Fruit fly (Drosophila melanogaster): ENCODE results near the gene Cp15.

Gene Cp15

DNA sequence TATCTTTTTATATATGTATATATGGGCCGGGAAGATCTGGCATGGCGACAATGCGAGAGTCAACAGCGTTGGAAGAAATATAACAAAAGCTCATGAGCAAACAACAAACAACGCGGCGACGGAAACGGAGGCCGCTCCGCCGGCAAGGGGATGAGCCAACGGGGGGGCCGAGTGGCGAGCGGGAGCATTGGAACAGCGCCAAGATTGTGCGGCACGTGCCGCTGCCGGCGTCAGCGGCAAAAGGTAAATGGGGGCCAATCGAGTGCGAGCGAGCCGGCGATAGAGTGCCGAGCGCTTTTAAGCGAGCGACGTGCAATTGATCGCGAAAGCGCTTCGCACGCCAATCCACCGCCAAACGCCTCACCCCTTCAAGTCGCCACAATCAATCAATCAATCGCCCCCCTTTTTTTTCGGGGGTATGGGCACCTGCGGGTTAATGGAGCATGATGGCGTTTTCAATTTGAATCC is 31.8 kb upstream of the Cp15 start (continued):
- TF ChIP-seq fkh (GFP tag; optimal IDR thresholded peaks at IDR 0.05), result peak; percentile 99
- no peak for TF ChIP-seq Sox15 (GFP tag; optimal IDR thresholded peaks at IDR 0.05)
- no peak for TF ChIP-seq dac (GFP tag; optimal IDR thresholded peaks at IDR 0.05)
- peak; percentile 83 for TF ChIP-seq Eip78C (GFP tag)
- TF ChIP-seq Lpt (GFP tag; optimal IDR thresholded peaks at IDR 0.05), result peak; percentile 40
- TF ChIP-seq esn (GFP tag; optimal IDR thresholded peaks at IDR 0.05), result peak; percentile 24
- peak; percentile 12 for TF ChIP-seq Eip93F (GFP tag; optimal IDR thresholded peaks at IDR 0.05)
- TF ChIP-seq CG11762 (GFP tag; optimal IDR thresholded peaks at IDR 0.05; ENCODE audit: insufficient read depth), result peak; percentile 6
- no peak for TF ChIP-seq Ets21C (GFP tag; optimal IDR thresholded peaks at IDR 0.05)
- TF ChIP-seq CG10631 (GFP tag; optimal IDR thresholded peaks at IDR 0.05), result peak; percentile 38
- peak; percentile 38 for TF ChIP-seq CG34406 (GFP tag; optimal IDR thresholded peaks at IDR 0.05)
- no peak for TF ChIP-seq CG3032 (tag; optimal IDR thresholded peaks at IDR 0.05)
- peak; percentile 10 for TF ChIP-seq CG10669 (GFP tag; optimal IDR thresholded peaks at IDR 0.05)
- TF ChIP-seq Blimp-1 (GFP tag; optimal IDR thresholded peaks at IDR 0.05), result peak; percentile 6

DNA sequence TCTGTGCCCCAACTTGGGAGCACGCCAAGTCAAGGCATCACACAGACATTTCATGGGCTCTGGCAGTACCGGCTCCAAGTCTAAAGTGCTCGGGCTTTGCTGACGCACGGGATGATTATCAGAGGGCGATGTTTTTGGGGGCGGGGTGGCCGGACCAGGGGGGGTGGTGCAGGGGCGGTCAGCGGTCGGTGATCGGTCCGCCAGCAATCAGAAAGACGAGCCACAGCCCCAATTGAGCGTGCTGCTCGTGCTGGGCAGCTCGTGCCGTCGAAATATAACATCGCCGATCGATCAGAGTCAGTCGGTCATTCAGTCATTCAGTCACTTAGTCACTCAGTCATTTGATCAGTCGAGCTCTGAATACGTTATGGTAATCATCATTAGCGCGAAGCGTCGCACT is 30.4 kb upstream of the Cp15 start:
- TF ChIP-seq CG9139 (GFP tag; optimal IDR thresholded peaks at IDR 0.05), result peak; percentile 61
- TF ChIP-seq spab (GFP tag; optimal IDR thresholded peaks at IDR 0.05), result no peak
- TF ChIP-seq CG32006 (GFP tag; optimal IDR thresholded peaks at IDR 0.05), result no peak
- TF ChIP-seq ss (GFP tag; optimal IDR thresholded peaks at IDR 0.05), result peak; percentile 61 to 80
- TF ChIP-seq Met (GFP tag; optimal IDR thresholded peaks at IDR 0.05), result no peak
- TF ChIP-seq dac (GFP tag; optimal IDR thresholded peaks at IDR 0.05), result no peak
- TF ChIP-seq CG6276 (GFP tag; optimal IDR thresholded peaks at IDR 0.05), result peak; percentile 30
- peak; percentile 45 for TF ChIP-seq CG6808 (GFP tag; optimal IDR thresholded peaks at IDR 0.05)
- peak; percentile 32 for TF ChIP-seq CG16779 (tag; optimal IDR thresholded peaks at IDR 0.05)
- no peak for TF ChIP-seq fd85E (GFP tag; optimal IDR thresholded peaks at IDR 0.05)
- peak; percentile 30 for TF ChIP-seq CG1621 (tag; optimal IDR thresholded peaks at IDR 0.05)
- peak; percentile 18 for TF ChIP-seq CG10669 (GFP tag; optimal IDR thresholded peaks at IDR 0.05)
- TF ChIP-seq CG6854 (GFP tag; optimal IDR thresholded peaks at IDR 0.05), result peak; percentile 74
- no peak for TF ChIP-seq cyc (GFP tag; optimal IDR thresholded peaks at IDR 0.05)
- peak; percentile 7 for TF ChIP-seq Blimp-1 (GFP tag; optimal IDR thresholded peaks at IDR 0.05)
- peak; percentile 25; the same call in 1 of the 3 replicates for TF ChIP-seq eg (GFP tag; IDR thresholded peaks at IDR 0.05)
- no peak for TF ChIP-seq CG8632 (GFP tag; optimal IDR thresholded peaks at IDR 0.05)

DNA sequence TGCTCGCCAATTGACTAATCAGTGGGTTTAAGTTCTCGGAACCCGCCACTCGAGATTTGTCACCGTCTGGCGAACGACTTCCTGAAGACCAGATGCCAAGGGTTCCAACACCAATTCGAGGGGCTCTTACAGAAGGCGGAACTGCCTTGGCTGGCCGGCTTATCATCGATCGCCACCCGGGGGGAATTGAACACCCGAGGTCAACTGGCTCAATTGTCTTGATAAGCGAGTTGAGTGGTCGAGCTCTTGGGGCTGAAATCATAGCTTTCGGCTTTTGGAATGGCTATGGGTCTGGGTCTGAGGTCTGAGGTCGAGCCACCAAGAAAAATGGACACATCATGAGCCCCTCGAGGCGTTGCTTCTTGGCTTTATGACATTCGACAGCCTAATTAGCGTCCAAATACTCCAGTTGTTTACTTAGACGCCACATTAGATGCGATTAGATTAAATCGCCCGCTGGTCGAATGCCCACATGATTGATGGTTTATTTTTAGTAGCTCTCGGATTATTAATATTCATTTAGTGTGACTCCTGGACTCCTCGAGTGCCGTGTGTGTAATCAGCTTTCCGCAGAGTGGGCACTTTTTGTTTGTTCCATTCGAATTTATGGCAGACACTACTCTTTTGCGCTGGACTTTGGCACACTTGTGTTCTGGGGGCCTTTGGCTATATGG is 29.7 kb upstream of the Cp15 start:
- TF ChIP-seq Lpt (GFP tag; optimal IDR thresholded peaks at IDR 0.05), result no peak
- TF ChIP-seq fkh (GFP tag; optimal IDR thresholded peaks at IDR 0.05), result peak; percentile 87
- TF ChIP-seq CG8319 (GFP tag; optimal IDR thresholded peaks at IDR 0.05), result no peak
- peak; percentile 19 for TF ChIP-seq CG32006 (GFP tag; optimal IDR thresholded peaks at IDR 0.05)
- peak; percentile 99 for TF ChIP-seq svp (GFP tag)
- TF ChIP-seq CG6276 (GFP tag; optimal IDR thresholded peaks at IDR 0.05), result peak; percentile 0
- TF ChIP-seq fd85E (GFP tag; optimal IDR thresholded peaks at IDR 0.05), result no peak
- no peak for TF ChIP-seq CG8632 (GFP tag; optimal IDR thresholded peaks at IDR 0.05)
- TF ChIP-seq dsx (GFP tag; optimal IDR thresholded peaks at IDR 0.05; ENCODE audit: poor library complexity, severe bottlenecking), result no peak
- TF ChIP-seq CG6163 (GFP tag; IDR thresholded peaks at IDR 0.05), result 0 out of 3 replicates have a peak, but pooled peaks have one; percentile 18
- TF ChIP-seq dac (GFP tag; optimal IDR thresholded peaks at IDR 0.05), result no peak
- no peak for TF ChIP-seq Sox102F (GFP tag; optimal IDR thresholded peaks at IDR 0.05)

DNA sequence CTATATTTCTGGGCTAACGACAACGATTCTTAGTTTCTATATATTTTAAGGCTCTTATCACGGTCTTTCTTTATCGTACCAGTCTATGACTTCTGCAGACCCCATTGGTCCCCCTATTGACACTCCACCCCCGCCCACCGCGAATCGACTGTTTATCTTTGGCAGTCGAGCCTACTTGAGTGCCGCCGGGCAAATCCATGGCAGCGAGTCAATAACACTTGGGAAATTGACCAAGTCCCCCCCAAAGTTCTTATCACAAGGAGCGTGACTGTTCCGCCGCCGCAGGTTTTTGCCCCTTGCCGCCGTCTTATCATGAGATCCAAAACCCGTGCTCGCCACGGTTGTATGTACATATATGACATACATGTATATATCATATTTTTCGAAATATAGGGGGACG is 28.7 kb upstream of the Cp15 start:
- TF ChIP-seq Eip78C (GFP tag) (peak; percentile 32), Sox14 (GFP tag; optimal IDR thresholded peaks at IDR 0.05) (no peak), CG11762 (GFP tag; optimal IDR thresholded peaks at IDR 0.05; ENCODE audit: insufficient read depth) (no peak), ss (GFP tag; optimal IDR thresholded peaks at IDR 0.05) (no peak), dac (GFP tag; optimal IDR thresholded peaks at IDR 0.05) (no peak), Gug (GFP tag; IDR thresholded peaks at IDR 0.05) (peak; percentile 41; the same call in 1 of the 2 replicates), salr (GFP tag; optimal IDR thresholded peaks at IDR 0.05) (no peak), vri (GFP tag; optimal IDR thresholded peaks at IDR 0.05) (peak; percentile 54), CG8632 (GFP tag; optimal IDR thresholded peaks at IDR 0.05) (no peak), Met (GFP tag; optimal IDR thresholded peaks at IDR 0.05) (peak; percentile 26), OdsH (GFP tag; optimal IDR thresholded peaks at IDR 0.05) (peak; percentile 2), svp (GFP tag) (peak; percentile 92), CG34406 (GFP tag; optimal IDR thresholded peaks at IDR 0.05) (peak; percentile 13), CG6808 (GFP tag; optimal IDR thresholded peaks at IDR 0.05) (no peak), fkh (GFP tag; optimal IDR thresholded peaks at IDR 0.05) (peak; percentile 90), fd85E (GFP tag; optimal IDR thresholded peaks at IDR 0.05) (no peak), Eip75B (GFP tag; optimal IDR thresholded peaks at IDR 0.05) (no peak), CG6163 (GFP tag; IDR thresholded peaks at IDR 0.05) (peak; percentile 58; the same call in 1 of the 3 replicates), Hr4 (GFP tag; optimal IDR thresholded peaks at IDR 0.05) (no peak), Eip93F (GFP tag; optimal IDR thresholded peaks at IDR 0.05) (peak; percentile 29)
